Fruit fly (Drosophila melanogaster) whole organism, adult: ENCODE results near the gene Nedd4.

ENCODE experiments used
- CG11617 ChIP-seq: fragments of 200-800 bp; sonication (Bioruptor generic); optimal IDR thresholded peaks from 2 replicates; lab custom pipeline; 2017; ENCODE audit warnings: mild to moderate bottlenecking, missing biosample characterization, missing genetic modification reagents, missing genetic modification characterization
- CG12768 ChIP-seq: fragments of 200-800 bp; sonication (Bioruptor generic); optimal IDR thresholded peaks from 2 replicates; lab custom pipeline; 2017; ENCODE audit warnings: missing biosample characterization, missing genetic modification characterization, mild to moderate bottlenecking, moderate library complexity, missing genetic modification reagents
- CG14711 ChIP-seq: fragments of 200-800 bp; sonication (Bioruptor generic); optimal IDR thresholded peaks from 2 replicates; lab custom pipeline; 2018; ENCODE audit warnings: missing biosample characterization, mild to moderate bottlenecking, missing genetic modification characterization, moderate library complexity
- CG1620 ChIP-seq: fragments of 200-800 bp; sonication (Bioruptor generic); optimal IDR thresholded peaks from 2 replicates; lab custom pipeline; 2016; ENCODE audit warnings: missing biosample characterization, missing genetic modification characterization
- CG33017 ChIP-seq: fragments of 200-800 bp; sonication (Bioruptor generic); optimal IDR thresholded peaks from 2 replicates; lab custom pipeline; 2018; ENCODE audit warnings: missing biosample characterization, mild to moderate bottlenecking, missing genetic modification characterization, moderate library complexity
- CG5204 ChIP-seq: fragments of 200-800 bp; sonication (Bioruptor generic); optimal IDR thresholded peaks from 2 replicates; lab custom pipeline; 2016; ENCODE audit warnings: missing biosample characterization, missing genetic modification characterization
- CG7045 ChIP-seq: fragments of 200-800 bp; sonication (Bioruptor generic); optimal IDR thresholded peaks from 2 replicates; lab custom pipeline; 2017; ENCODE audit warnings: missing biosample characterization, mild to moderate bottlenecking, missing genetic modification characterization
- CG7101 ChIP-seq: fragments of 200-800 bp; sonication (Bioruptor generic); optimal IDR thresholded peaks from 2 replicates; lab custom pipeline; 2018; ENCODE audit warnings: missing biosample characterization, mild to moderate bottlenecking, missing genetic modification characterization, moderate library complexity
- Clk ChIP-seq: fragments of 200-800 bp; sonication (Bioruptor generic); optimal IDR thresholded peaks from 2 replicates; lab custom pipeline; 2017; ENCODE audit warnings: missing biosample characterization, missing genetic modification characterization
- Crg-1 ChIP-seq: fragments of 200-800 bp; sonication (Bioruptor generic); optimal IDR thresholded peaks from 2 replicates; lab custom pipeline; 2016; ENCODE audit warnings: missing biosample characterization, missing genetic modification characterization
- Hr96 ChIP-seq: fragments of 200-800 bp; sonication (Bioruptor generic); optimal IDR thresholded peaks from 2 replicates; lab custom pipeline; 2016; ENCODE audit warnings: missing biosample characterization, missing genetic modification characterization
- Mnt ChIP-seq: fragments of 200-800 bp; sonication (Bioruptor generic); optimal IDR thresholded peaks from 2 replicates; lab custom pipeline; 2016; ENCODE audit warnings: missing biosample characterization, mild to moderate bottlenecking, missing genetic modification characterization
- bab1 ChIP-seq: fragments of 200-800 bp; sonication (Bioruptor generic); optimal IDR thresholded peaks from 3 replicates; lab custom pipeline; 2019; ENCODE audit warnings: missing biosample characterization, mild to moderate bottlenecking, missing genetic modification characterization, moderate library complexity
- cic ChIP-seq: fragments of 200-800 bp; sonication (Bioruptor generic); optimal IDR thresholded peaks from 2 replicates; lab custom pipeline; 2017; ENCODE audit warnings: missing biosample characterization, mild to moderate bottlenecking, missing genetic modification characterization, moderate library complexity
- cnc ChIP-seq, 2 experiments: fragments of >200 bp; optimal IDR thresholded peaks; 2 replicates each; lab custom pipeline; 2017
- kay ChIP-seq: fragments of 200-800 bp; sonication (Bioruptor generic); peaks from one replicate; lab custom pipeline; 2016; ENCODE audit warnings: missing biosample characterization, missing genetic modification characterization, borderline replicate concordance
- ovo ChIP-seq: fragments of 200-800 bp; sonication (Bioruptor generic); optimal IDR thresholded peaks from 2 replicates; lab custom pipeline; 2016; ENCODE audit warnings: missing biosample characterization, missing genetic modification characterization
- pad ChIP-seq: fragments of 200-800 bp; sonication (Bioruptor generic); optimal IDR thresholded peaks from 3 replicates; lab custom pipeline; 2017; ENCODE audit warnings: missing biosample characterization, missing genetic modification characterization, mild to moderate bottlenecking, moderate library complexity, missing genetic modification reagents
- tj ChIP-seq: fragments of 200-800 bp; sonication (Bioruptor generic); optimal IDR thresholded peaks from 3 replicates; lab custom pipeline; 2017; ENCODE audit warnings: missing biosample characterization, mild to moderate bottlenecking, missing genetic modification characterization, moderate library complexity
- toe ChIP-seq: fragments of 200-800 bp; sonication (Bioruptor generic); optimal IDR thresholded peaks from 2 replicates; lab custom pipeline; 2016; ENCODE audit warnings: missing biosample characterization, missing genetic modification characterization

Nedd4 gene

DNA sequence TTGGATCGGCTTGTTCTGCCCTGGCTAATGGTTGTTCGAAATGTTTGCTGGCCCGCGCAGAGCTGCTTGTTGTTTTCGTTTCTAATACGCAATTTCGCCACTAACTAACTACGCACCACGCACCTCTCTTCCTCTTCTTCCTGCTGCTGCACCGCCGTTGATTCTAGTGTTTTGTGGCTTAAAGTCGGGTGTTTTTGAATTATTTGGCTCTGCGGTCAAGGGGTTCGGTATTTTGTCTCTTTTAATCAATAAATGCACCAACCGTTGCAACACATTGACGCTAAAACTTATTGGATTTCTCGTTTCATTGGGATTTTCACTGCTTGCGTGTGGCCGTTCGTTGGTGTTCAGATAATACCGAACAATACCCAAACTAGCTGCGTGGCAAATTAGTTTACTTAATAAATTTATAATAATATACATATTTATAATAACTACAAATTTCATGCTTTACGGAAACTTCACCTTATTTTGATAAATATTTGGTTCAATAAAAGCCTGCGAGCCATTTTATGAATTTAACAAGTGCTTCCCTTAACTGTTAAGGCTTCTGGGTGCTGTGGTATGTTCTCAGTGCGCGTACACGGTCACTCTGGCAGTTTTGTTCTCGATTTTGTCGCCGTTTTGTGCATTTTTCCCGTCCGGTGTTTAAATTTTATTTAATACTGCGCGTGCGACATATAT, at the start of gene Nedd4, which contains the start of gene Edc3:
Nedd4 (plus strand) TSS at position 571 of the 684 bp plus-strand sequence.
Edc3 (minus strand) TSS at position 351 of the 684 bp plus-strand sequence.
- TF ChIP-seq Hr96 (GFP tag; lab: Kevin White, UChicago): no peak
- TF ChIP-seq CG14711 (tag; lab: Kevin White, UChicago): peak; percentile 19
- no peak for TF ChIP-seq cnc (optimal IDR thresholded peaks at IDR 0.05; lab: Kevin White, UChicago)
- no peak for TF ChIP-seq tj (GFP tag; lab: Kevin White, UChicago)
- no peak for TF ChIP-seq CG5204 (GFP tag; lab: Kevin White, UChicago)
- peak; percentile 36 for TF ChIP-seq CG7101 (tag; lab: Kevin White, UChicago)
- TF ChIP-seq CG33017 (tag; lab: Kevin White, UChicago): no peak
- peak; percentile 23 for TF ChIP-seq Crg-1
- no peak for TF ChIP-seq Clk (GFP tag; lab: Kevin White, UChicago)
- peak; percentile 52 for TF ChIP-seq Mnt (GFP tag; lab: Kevin White, UChicago)
- TF ChIP-seq CG7045 (GFP tag; lab: Kevin White, UChicago): peak; percentile 17
- no peak for TF ChIP-seq bab1 (GFP tag; lab: Kevin White, UChicago)
- TF ChIP-seq kay (GFP tag; lab: Kevin White, UChicago): no peak
- TF ChIP-seq pad: no peak
- no peak for TF ChIP-seq toe (GFP tag; lab: Kevin White, UChicago)
- peak; percentile 47 for TF ChIP-seq CG11617 (GFP tag; lab: Kevin White, UChicago)
- peak; percentile 7 for TF ChIP-seq cic (GFP tag; lab: Kevin White, UChicago)
- TF ChIP-seq CG1620 (GFP tag; lab: Kevin White, UChicago): no peak
- TF ChIP-seq ovo (GFP tag; lab: Kevin White, UChicago): no peak
- TF ChIP-seq CG12768 (GFP tag; lab: Kevin White, UChicago): no peak

DNA sequence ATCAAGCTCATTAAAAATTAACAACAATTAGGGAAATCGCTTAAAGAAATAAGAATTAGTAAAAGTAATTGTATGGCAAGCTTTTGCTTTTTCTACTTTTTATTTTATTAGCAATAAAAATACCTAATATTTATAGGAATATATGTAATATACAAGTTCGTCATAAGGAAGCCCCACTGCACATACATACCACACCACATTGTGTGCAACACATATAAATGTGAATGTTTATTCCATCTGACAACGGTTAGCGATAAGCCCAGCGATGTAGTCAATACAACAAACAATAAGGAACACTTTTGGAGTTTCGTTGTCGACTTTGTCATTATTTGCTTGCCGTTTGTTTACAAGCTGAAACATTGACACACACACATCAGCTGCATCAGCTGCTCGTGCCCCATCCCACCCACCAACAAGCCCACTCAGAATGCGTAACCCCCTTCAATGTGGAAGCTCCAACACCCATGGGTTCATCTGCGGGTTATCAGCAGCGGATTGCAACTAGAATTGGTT, 44.5 kb upstream of the Nedd4 start:
- peak; percentile 23 for TF ChIP-seq ovo (GFP tag; lab: Kevin White, UChicago)
- no peak for TF ChIP-seq Mnt (GFP tag; lab: Kevin White, UChicago)
- no peak for TF ChIP-seq CG5204 (GFP tag; lab: Kevin White, UChicago)
- no peak for TF ChIP-seq CG12768 (GFP tag; lab: Kevin White, UChicago)
- TF ChIP-seq pad: peak; percentile 43
- TF ChIP-seq bab1 (GFP tag; lab: Kevin White, UChicago): no peak
- TF ChIP-seq tj (GFP tag; lab: Kevin White, UChicago): no peak
- TF ChIP-seq kay (GFP tag; lab: Kevin White, UChicago): peak; percentile 88
- TF ChIP-seq CG11617 (GFP tag; lab: Kevin White, UChicago): peak; percentile 35
- peak; percentile 55 for TF ChIP-seq Crg-1
- no peak for TF ChIP-seq Clk (GFP tag; lab: Kevin White, UChicago)
- TF ChIP-seq Hr96 (GFP tag; lab: Kevin White, UChicago): peak; percentile 36
- TF ChIP-seq cnc (optimal IDR thresholded peaks at IDR 0.05; lab: Kevin White, UChicago): no peak
- TF ChIP-seq CG14711 (tag; lab: Kevin White, UChicago): peak; percentile 2
- peak; percentile 64 for TF ChIP-seq CG7101 (tag; lab: Kevin White, UChicago)
- TF ChIP-seq toe (GFP tag; lab: Kevin White, UChicago): no peak
- no peak for TF ChIP-seq CG7045 (GFP tag; lab: Kevin White, UChicago)
- no peak for TF ChIP-seq cic (GFP tag; lab: Kevin White, UChicago)
- peak; percentile 18 for TF ChIP-seq CG33017 (tag; lab: Kevin White, UChicago)
- TF ChIP-seq CG1620 (GFP tag; lab: Kevin White, UChicago): no peak

DNA sequence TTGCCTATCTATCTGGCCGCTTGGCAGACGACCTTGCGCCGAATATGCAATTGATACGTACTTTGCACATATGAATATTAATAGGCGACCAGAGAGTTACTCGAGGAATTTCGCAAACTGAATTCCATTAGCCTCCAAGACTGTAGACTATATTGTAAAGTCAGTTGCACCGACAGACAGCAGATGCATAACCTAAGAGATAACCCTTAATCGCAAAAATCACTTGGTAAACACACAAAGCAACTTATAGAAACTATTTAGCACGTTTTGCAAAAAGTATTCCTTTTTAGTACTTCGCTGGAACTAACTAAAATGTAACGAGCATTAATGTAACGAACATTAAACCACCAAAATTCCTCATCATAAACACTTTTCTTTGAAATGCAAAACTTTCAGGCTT, 43.8 kb upstream of the Nedd4 start, which contains the start of gene CG6333:
CG6333 (minus strand) TSS at position 101 of the 400 bp plus-strand sequence.
- TF ChIP-seq kay (GFP tag; lab: Kevin White, UChicago) (peak; percentile 49), CG33017 (tag; lab: Kevin White, UChicago) (no peak), Clk (GFP tag; lab: Kevin White, UChicago) (no peak), cic (GFP tag; lab: Kevin White, UChicago) (no peak)

DNA sequence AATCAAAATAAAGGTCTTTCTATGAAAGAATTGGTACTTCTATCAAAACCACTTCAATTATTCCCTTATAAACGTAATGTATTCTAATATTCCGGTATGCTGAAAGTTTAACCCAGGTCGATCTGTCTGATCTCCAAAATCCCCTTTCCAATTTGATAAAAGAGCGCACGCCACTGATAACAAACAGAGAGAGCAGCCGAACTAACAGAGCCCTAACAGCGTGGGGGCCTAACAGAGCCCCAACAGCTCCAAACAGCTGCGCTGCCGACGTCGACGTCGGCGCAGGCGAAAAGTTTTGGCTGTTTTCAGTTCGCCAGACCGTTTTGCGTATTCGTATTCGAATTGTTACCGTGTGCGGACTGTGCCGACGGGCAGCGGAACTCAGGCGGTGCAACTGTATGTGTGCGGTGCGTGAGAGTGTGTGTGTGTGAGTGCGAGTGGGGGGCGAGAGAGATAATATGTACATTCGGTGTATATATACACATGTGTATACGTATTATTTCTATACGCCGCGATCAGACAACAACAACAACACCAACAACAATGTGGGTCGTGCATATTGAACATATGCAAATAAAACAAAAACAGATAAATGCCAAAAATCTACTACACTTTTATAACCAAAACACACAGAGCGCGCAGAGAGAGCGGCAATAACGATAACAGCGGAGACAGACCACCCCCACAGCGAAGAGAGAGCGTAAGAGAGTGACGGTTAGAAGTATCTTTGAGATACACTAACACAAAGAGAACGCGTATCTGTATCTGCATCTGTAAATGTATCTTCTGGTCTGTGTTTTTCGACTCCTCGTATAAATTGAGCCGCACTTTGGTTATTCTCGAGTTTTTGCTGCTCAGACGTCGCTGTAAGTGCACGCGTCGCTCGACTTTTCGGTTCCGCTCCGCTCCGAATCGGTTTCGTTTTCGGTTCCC, 42.8 kb upstream of the Nedd4 start, which contains the start of gene Oatp74D:
Oatp74D (plus strand) TSS at position 325 of the 933 bp plus-strand sequence.
- no peak for TF ChIP-seq Crg-1
- no peak for TF ChIP-seq toe (GFP tag; lab: Kevin White, UChicago)
- peak; percentile 58 for TF ChIP-seq CG7101 (tag; lab: Kevin White, UChicago)
- no peak for TF ChIP-seq kay (GFP tag; lab: Kevin White, UChicago)
- peak; percentile 33 for TF ChIP-seq CG5204 (GFP tag; lab: Kevin White, UChicago)
- no peak for TF ChIP-seq cnc (optimal IDR thresholded peaks at IDR 0.05; lab: Kevin White, UChicago)
- peak; percentile 4 for TF ChIP-seq Hr96 (GFP tag; lab: Kevin White, UChicago)
- peak; percentile 40 for TF ChIP-seq CG14711 (tag; lab: Kevin White, UChicago)
- no peak for TF ChIP-seq Clk (GFP tag; lab: Kevin White, UChicago)
- TF ChIP-seq ovo (GFP tag; lab: Kevin White, UChicago): no peak
- TF ChIP-seq CG33017 (tag; lab: Kevin White, UChicago): peak; percentile 38
- peak; percentile 11 for TF ChIP-seq tj (GFP tag; lab: Kevin White, UChicago)
- peak; percentile 45 for TF ChIP-seq Mnt (GFP tag; lab: Kevin White, UChicago)
- TF ChIP-seq CG7045 (GFP tag; lab: Kevin White, UChicago): no peak
- TF ChIP-seq CG11617 (GFP tag; lab: Kevin White, UChicago): no peak
- peak; percentile 48 for TF ChIP-seq bab1 (GFP tag; lab: Kevin White, UChicago)
- no peak for TF ChIP-seq CG1620 (GFP tag; lab: Kevin White, UChicago)
- no peak for TF ChIP-seq pad
- TF ChIP-seq CG12768 (GFP tag; lab: Kevin White, UChicago): peak; percentile 26
- TF ChIP-seq cic (GFP tag; lab: Kevin White, UChicago): peak; percentile 65
